Fruit fly (Drosophila melanogaster) whole organism, embryonic: ENCODE results near the gene CG13248.
A peak's percentile ranks its signal among the peaks of the same experiment; 100 is the strongest.

ENCODE experiments used
- CG10462 ChIP-seq: fragments of 200-800 bp; sonication (Bioruptor generic); optimal IDR thresholded peaks from 2 replicates; lab custom pipeline; 2016; ENCODE audit warnings: missing biosample characterization, missing genetic modification characterization
- CG10654 ChIP-seq: fragments of 200-800 bp; sonication (Bioruptor generic); optimal IDR thresholded peaks from 2 replicates; lab custom pipeline; 2016; ENCODE audit warnings: missing biosample characterization, missing genetic modification characterization
- CG11247 ChIP-seq: fragments of 200-800 bp; sonication (Bioruptor generic); IDR thresholded peaks from 2 replicates; pipeline ENCODE4 v1.3.6; 2022; ENCODE audit warnings: missing biosample characterization, missing genetic modification characterization
- CG11504 ChIP-seq: fragments of 200-800 bp; sonication (Bioruptor generic); optimal IDR thresholded peaks from 3 replicates; lab custom pipeline; 2019; ENCODE audit warnings: missing biosample characterization, mild to moderate bottlenecking, missing genetic modification characterization, moderate library complexity
- CG12299 ChIP-seq: fragments of 200-800 bp; sonication (Bioruptor generic); optimal IDR thresholded peaks from 2 replicates; lab custom pipeline; 2018; ENCODE audit warnings: missing biosample characterization, mild to moderate bottlenecking, missing genetic modification characterization
- CG13624 ChIP-seq: fragments of 200-800 bp; sonication (Bioruptor generic); optimal IDR thresholded peaks from 2 replicates; lab custom pipeline; 2016; ENCODE audit warnings: missing biosample characterization, missing genetic modification characterization
- CG14860 ChIP-seq: fragments of 200-800 bp; sonication (Bioruptor generic); IDR thresholded peaks from 3 replicates; pipeline ENCODE4 v1.3.6; 2022; ENCODE audit warnings: missing biosample characterization, missing genetic modification characterization; ENCODE audit not compliant: partially characterized antibody
- CG15073 ChIP-seq: fragments of 200-800 bp; sonication (Bioruptor generic); optimal IDR thresholded peaks from 2 replicates; lab custom pipeline; 2016; ENCODE audit warnings: missing biosample characterization, missing genetic modification characterization
- CG1647 ChIP-seq: fragments of 200-800 bp; sonication (Bioruptor generic); optimal IDR thresholded peaks from 3 replicates; lab custom pipeline; 2016; ENCODE audit warnings: missing biosample characterization, missing genetic modification characterization
- CG17385 ChIP-seq: fragments of 200-800 bp; sonication (Bioruptor generic); optimal IDR thresholded peaks from 3 replicates; lab custom pipeline; 2018; ENCODE audit warnings: missing biosample characterization, mild to moderate bottlenecking, missing genetic modification characterization
- CG17912 ChIP-seq: fragments of 200-800 bp; sonication (Bioruptor generic); optimal IDR thresholded peaks from 2 replicates; lab custom pipeline; 2018; ENCODE audit warnings: missing biosample characterization, mild to moderate bottlenecking, missing genetic modification characterization
- CG18599 ChIP-seq: fragments of 200-800 bp; sonication (Bioruptor generic); optimal IDR thresholded peaks from 3 replicates; lab custom pipeline; 2017; ENCODE audit warnings: missing biosample characterization, missing genetic modification characterization, mild to moderate bottlenecking, moderate library complexity, missing genetic modification reagents
- CG2712 ChIP-seq: fragments of 200-800 bp; optimal IDR thresholded peaks from 3 replicates; lab custom pipeline; 2019; ENCODE audit warnings: missing biosample characterization, mild to moderate bottlenecking, missing genetic modification characterization, moderate library complexity
- CG2889 ChIP-seq: fragments of 200-800 bp; sonication (Bioruptor generic); IDR thresholded peaks from 3 replicates; pipeline ENCODE4 v1.3.6; 2022; ENCODE audit warnings: missing biosample characterization, missing genetic modification characterization
- CG32772 ChIP-seq: fragments of 200-800 bp; sonication (Bioruptor generic); IDR thresholded peaks from 2 replicates; pipeline ENCODE4 v1.3.6; 2022; ENCODE audit warnings: missing biosample characterization, missing genetic modification characterization
- CG3838 ChIP-seq: fragments of 200-800 bp; sonication (Bioruptor generic); optimal IDR thresholded peaks from 3 replicates; lab custom pipeline; 2016; ENCODE audit warnings: missing biosample characterization, missing genetic modification characterization
- CG4707 ChIP-seq: fragments of 200-800 bp; sonication (Bioruptor generic); optimal IDR thresholded peaks from 2 replicates; lab custom pipeline; 2018; ENCODE audit warnings: missing biosample characterization, mild to moderate bottlenecking, missing genetic modification characterization, moderate library complexity
- CG4820 ChIP-seq: fragments of 200-800 bp; sonication (Bioruptor generic); optimal IDR thresholded peaks from 3 replicates; lab custom pipeline; 2016; ENCODE audit warnings: missing biosample characterization, missing genetic modification characterization
- D19B ChIP-seq: fragments of 200-800 bp; sonication (Bioruptor generic); optimal IDR thresholded peaks from 2 replicates; lab custom pipeline; 2017; ENCODE audit warnings: missing biosample characterization, mild to moderate bottlenecking, missing genetic modification characterization
- E2f2 ChIP-seq: fragments of 200-800 bp; sonication (Bioruptor generic); IDR thresholded peaks from 2 replicates; pipeline ENCODE4 v1.3.6; 2022; ENCODE audit warnings: missing biosample characterization, missing genetic modification characterization
- Fer3 ChIP-seq: fragments of 200-800 bp; sonication (Bioruptor generic); optimal IDR thresholded peaks from 2 replicates; lab custom pipeline; 2018; ENCODE audit warnings: missing biosample characterization, mild to moderate bottlenecking, missing genetic modification characterization, moderate library complexity
- Gug ChIP-seq: fragments of 200-800 bp; sonication (Bioruptor generic); IDR thresholded peaks from 4 replicates; pipeline ENCODE4 v1.3.6; 2022; ENCODE audit warnings: missing biosample characterization, missing genetic modification characterization
- H15 ChIP-seq: fragments of 200-800 bp; sonication (Bioruptor generic); IDR thresholded peaks from 3 replicates; pipeline ENCODE4 v1.3.6; 2022; ENCODE audit warnings: missing biosample characterization, missing genetic modification characterization
- Hey ChIP-seq: fragments of 200-800 bp; sonication (Bioruptor generic); optimal IDR thresholded peaks from 3 replicates; lab custom pipeline; 2018; ENCODE audit warnings: missing biosample characterization, mild to moderate bottlenecking, missing genetic modification characterization
- HmgD ChIP-seq: fragments of 200-800 bp; sonication (Bioruptor generic); optimal IDR thresholded peaks from 3 replicates; lab custom pipeline; 2016; ENCODE audit warnings: missing biosample characterization, missing genetic modification characterization
- Mes4 ChIP-seq: fragments of 200-800 bp; sonication (Bioruptor generic); optimal IDR thresholded peaks from 2 replicates; lab custom pipeline; 2016; ENCODE audit warnings: missing biosample characterization, missing genetic modification characterization
- NK7.1 ChIP-seq: fragments of 200-800 bp; sonication (Bioruptor generic); optimal IDR thresholded peaks from 3 replicates; lab custom pipeline; 2016; ENCODE audit warnings: missing biosample characterization, missing genetic modification characterization
- Oli ChIP-seq: fragments of 200-800 bp; sonication (Bioruptor generic); optimal IDR thresholded peaks from 2 replicates; lab custom pipeline; 2018; ENCODE audit warnings: missing biosample characterization, mild to moderate bottlenecking, missing genetic modification characterization, moderate library complexity
- Pdp1 ChIP-seq, 2 experiments: fragments of 200-800 bp; sonication (Bioruptor generic); optimal IDR thresholded peaks; 3 replicates each; lab custom pipeline; 2016; ENCODE audit warnings: missing biosample characterization in 2 of 2, missing genetic modification characterization in 2 of 2, mild to moderate bottlenecking in 1 of 2, moderate library complexity in 1 of 2
- Sry-β ChIP-seq: fragments of 200-800 bp; sonication (Bioruptor generic); optimal IDR thresholded peaks from 2 replicates; lab custom pipeline; 2018; ENCODE audit warnings: missing biosample characterization, mild to moderate bottlenecking, missing genetic modification characterization, moderate library complexity
- cas ChIP-seq: fragments of 200-800 bp; sonication (Bioruptor generic); IDR thresholded peaks from 2 replicates; pipeline ENCODE4 v1.3.6; 2022; ENCODE audit warnings: missing biosample characterization, missing genetic modification characterization
- dan ChIP-seq: fragments of 200-800 bp; sonication (Bioruptor generic); IDR thresholded peaks from 2 replicates; pipeline ENCODE4 v1.3.6; 2022; ENCODE audit warnings: missing biosample characterization, missing genetic modification characterization
- dm ChIP-seq: fragments of 200-800 bp; sonication (Bioruptor generic); optimal IDR thresholded peaks from 3 replicates; lab custom pipeline; 2016; ENCODE audit warnings: missing biosample characterization, missing genetic modification characterization
- dpn ChIP-seq, 2 experiments: fragments of 200-800 bp; sonication (Bioruptor generic); optimal IDR thresholded peaks; 3 replicates each; lab custom pipeline; 2016; ENCODE audit warnings: missing biosample characterization in 2 of 2, missing genetic modification characterization in 2 of 2
- eve ChIP-seq, 2 experiments: fragments of >200 bp; optimal IDR thresholded peaks; 2 replicates each; lab custom pipeline; 2017; ENCODE audit warnings: missing biosample characterization in 2 of 2, missing genetic modification characterization in 2 of 2
- gem ChIP-seq: fragments of 200-800 bp; sonication (Bioruptor generic); optimal IDR thresholded peaks from 2 replicates; lab custom pipeline; 2019; ENCODE audit warnings: missing biosample characterization, mild to moderate bottlenecking, missing genetic modification characterization, moderate library complexity
- hb ChIP-seq: fragments of 200-800 bp; sonication (Bioruptor generic); IDR thresholded peaks from 3 replicates; pipeline ENCODE4 v1.3.6; 2022; ENCODE audit warnings: missing biosample characterization, missing genetic modification characterization; ENCODE audit not compliant: partially characterized antibody
- hkb ChIP-seq, 2 experiments: fragments of 200-800 bp in 1 of 2; fragments of >200 bp in 1 of 2; sonication (Bioruptor generic) in 1 of 2; IDR thresholded peaks in 1 of 2; optimal IDR thresholded peaks in 1 of 2; 2 replicates each; pipeline versions ENCODE4 v1.3.6 to Lab custom; 2017 to 2022; ENCODE audit warnings: missing biosample characterization in 1 of 2, missing genetic modification characterization in 1 of 2
- luna ChIP-seq: fragments of 200-800 bp; sonication (Bioruptor generic); optimal IDR thresholded peaks from 2 replicates; lab custom pipeline; 2016; ENCODE audit warnings: missing biosample characterization, missing genetic modification characterization
- mld ChIP-seq: fragments of 200-800 bp; sonication (Bioruptor generic); IDR thresholded peaks from 3 replicates; pipeline ENCODE4 v1.3.6; 2022; ENCODE audit warnings: missing biosample characterization, missing genetic modification characterization; ENCODE audit not compliant: partially characterized antibody
- p53 ChIP-seq: fragments of 200-800 bp; sonication (Bioruptor generic); optimal IDR thresholded peaks from 2 replicates; lab custom pipeline; 2016; ENCODE audit warnings: missing biosample characterization, missing genetic modification characterization
- pfk ChIP-seq: fragments of 200-800 bp; sonication (Bioruptor generic); optimal IDR thresholded peaks from 2 replicates; lab custom pipeline; 2018; ENCODE audit warnings: missing biosample characterization, mild to moderate bottlenecking, missing genetic modification characterization, moderate library complexity
- slou ChIP-seq: fragments of 200-800 bp; sonication (Bioruptor generic); optimal IDR thresholded peaks from 3 replicates; lab custom pipeline; 2016; ENCODE audit warnings: missing biosample characterization, missing genetic modification characterization
- ttk ChIP-seq: fragments of 200-800 bp; sonication (Bioruptor generic); IDR thresholded peaks from 2 replicates; pipeline ENCODE4 v2.1.2; 2022; ENCODE audit warnings: missing biosample characterization, missing genetic modification characterization
- twi ChIP-seq: fragments of 200-800 bp; optimal IDR thresholded peaks from 2 replicates; lab custom pipeline; 2019; ENCODE audit warnings: missing biosample characterization, mild to moderate bottlenecking, missing genetic modification characterization, moderate library complexity
- unc-4 ChIP-seq: fragments of 200-800 bp; sonication (Bioruptor generic); IDR thresholded peaks from 2 replicates; pipeline ENCODE4 v1.3.6; 2022; ENCODE audit warnings: missing biosample characterization, missing genetic modification characterization; ENCODE audit not compliant: partially characterized antibody
- yki ChIP-seq: fragments of >200 bp; optimal IDR thresholded peaks from 3 replicates; lab custom pipeline; 2018
- zfh2 ChIP-seq: fragments of 200-800 bp; sonication (Bioruptor generic); optimal IDR thresholded peaks from 2 replicates; lab custom pipeline; 2016; ENCODE audit warnings: missing biosample characterization, missing genetic modification characterization

Gene CG13248

DNA sequence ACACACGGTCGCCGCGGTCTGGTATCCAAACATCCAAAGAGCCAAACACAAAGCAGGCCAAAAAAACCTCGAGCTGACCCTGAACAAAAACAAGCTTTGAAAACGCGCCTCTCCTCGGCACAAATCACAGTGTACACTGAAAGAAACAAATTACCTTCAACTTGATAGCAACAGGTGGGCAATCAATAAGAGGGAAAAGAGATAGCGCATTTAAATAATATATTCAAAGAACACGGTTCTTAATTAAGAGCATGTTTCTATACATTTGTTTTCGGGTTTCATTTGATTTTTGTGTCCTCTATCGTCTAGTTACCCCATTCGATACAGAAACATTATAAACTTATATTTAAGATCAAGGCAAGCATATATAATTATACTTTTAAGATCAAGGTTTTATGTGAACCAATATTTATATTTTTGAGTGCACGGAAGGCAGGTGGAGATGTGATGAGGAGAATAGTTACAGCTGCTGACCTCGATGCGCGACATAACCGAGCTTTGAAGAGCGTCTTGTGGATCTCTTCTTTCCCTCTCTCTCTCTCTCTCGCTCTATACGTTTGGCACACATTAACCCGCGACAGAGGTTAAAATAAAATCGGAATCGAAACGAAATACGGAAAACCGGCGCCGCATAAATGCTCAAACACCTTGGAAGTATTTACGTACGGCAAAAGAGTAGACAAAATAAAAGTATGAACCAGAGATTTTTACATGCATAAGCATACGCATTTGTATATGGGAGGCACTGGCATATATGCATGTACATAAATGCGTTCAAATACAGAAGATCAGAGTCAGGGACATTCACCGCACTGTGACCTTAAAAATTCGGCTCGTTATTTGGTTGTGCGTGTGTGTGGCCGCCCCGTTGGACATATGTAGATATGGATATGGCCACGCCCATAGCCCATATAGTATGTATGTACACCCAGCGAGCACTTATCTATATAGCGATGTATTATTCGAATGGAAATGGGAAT lies 11.8 kb downstream of the CG13248 start (continued):
- no peak for TF ChIP-seq CG14860 (GFP tag; lab: Robert Waterston, UW)
- TF ChIP-seq Hey (tag; lab: Kevin White, UChicago): no peak
- no peak for TF ChIP-seq dan (GFP tag; lab: Robert Waterston, UW)
- peak; percentile 10 for TF ChIP-seq p53
- peak in 1 of 2 experiments; percentile 95 for TF ChIP-seq eve (GFP tag; optimal IDR thresholded peaks at IDR 0.05; lab: Kevin White, UChicago)
- TF ChIP-seq Gug (GFP tag; lab: Robert Waterston, UW): peak; percentile 60; the same call in 3 of the 4 replicates
- peak; percentile 54 for TF ChIP-seq NK7.1 (GFP tag; lab: Kevin White, UChicago)
- no peak for TF ChIP-seq CG15073 (GFP tag; lab: Kevin White, UChicago)
- peak; percentile 42 for TF ChIP-seq Mes4
- peak; percentile 90 for TF ChIP-seq CG2712 (tag; lab: Kevin White, UChicago)
- TF ChIP-seq CG3838: peak; percentile 19
- TF ChIP-seq dpn (GFP tag; optimal IDR thresholded peaks at IDR 0.05; lab: Kevin White, UChicago): peak; percentile 77 to 84
- TF ChIP-seq Sry-β (GFP tag; lab: Kevin White, UChicago): peak; percentile 33
- peak; percentile 77 for TF ChIP-seq H15 (GFP tag; lab: Robert Waterston, UW)
- TF ChIP-seq pfk (GFP tag; lab: Kevin White, UChicago): no peak
- peak; percentile 33; the same call in 1 of the 3 replicates for TF ChIP-seq CG2889 (GFP tag; lab: Robert Waterston, UW)
- no peak for TF ChIP-seq yki
- TF ChIP-seq gem: peak; percentile 94
- TF ChIP-seq dm: peak; percentile 47
- TF ChIP-seq ttk (GFP tag; lab: Robert Waterston, UW): peak; percentile 75
- TF ChIP-seq slou (GFP tag; lab: Kevin White, UChicago): peak; percentile 52
- peak; percentile 92 for TF ChIP-seq Oli
- TF ChIP-seq CG10462 (GFP tag; lab: Kevin White, UChicago): peak; percentile 76
- TF ChIP-seq CG17385 (GFP tag; lab: Kevin White, UChicago): peak; percentile 86
- peak; percentile 64 for TF ChIP-seq D19B
- TF ChIP-seq zfh2 (GFP tag; lab: Kevin White, UChicago): peak; percentile 64
- peak; percentile 75 for TF ChIP-seq CG13624
- TF ChIP-seq CG12299: peak; percentile 75
- TF ChIP-seq mld (GFP tag; lab: Robert Waterston, UW): no peak
- TF ChIP-seq cas: no peak
- TF ChIP-seq CG32772 (GFP tag; lab: Robert Waterston, UW): peak; percentile 23; the same call in 1 of the 2 replicates
- peak; percentile 54 for TF ChIP-seq CG4707 (GFP tag; lab: Kevin White, UChicago)
- peak; percentile 83 for TF ChIP-seq Fer3 (tag; lab: Kevin White, UChicago)
- TF ChIP-seq CG1647 (GFP tag; lab: Kevin White, UChicago): peak; percentile 65
- TF ChIP-seq twi (tag; lab: Kevin White, UChicago): peak; percentile 69
- TF ChIP-seq luna: no peak
- TF ChIP-seq CG11247: 0 out of 2 replicates have a peak, but pooled peaks have one; percentile 28
- peak; percentile 50; the same call in 1 of the 2 replicates for TF ChIP-seq E2f2
- TF ChIP-seq CG4820 (GFP tag; lab: Kevin White, UChicago): peak; percentile 74
- peak; percentile 92 for TF ChIP-seq CG11504 (tag; lab: Kevin White, UChicago)
- no peak for TF ChIP-seq CG17912 (GFP tag; lab: Kevin White, UChicago)
- peak; percentile 69 to 85 for TF ChIP-seq Pdp1 (GFP tag; optimal IDR thresholded peaks at IDR 0.05; lab: Kevin White, UChicago)
- TF ChIP-seq hb: no peak
- peak; percentile 85 for TF ChIP-seq CG18599 (GFP tag; lab: Kevin White, UChicago)
- TF ChIP-seq unc-4 (GFP tag; lab: Robert Waterston, UW): peak; percentile 1; the same call in 1 of the 2 replicates
- peak; percentile 71 for TF ChIP-seq CG10654
- TF ChIP-seq HmgD (GFP tag; lab: Kevin White, UChicago): no peak
- TF ChIP-seq hkb (optimal IDR thresholded peaks at IDR 0.05; lab: Kevin White, UChicago): no peak
- peak; percentile 89 for TF ChIP-seq hkb (GFP tag; IDR thresholded peaks at IDR 0.05; lab: Robert Waterston, UW)
